Fruit fly (Drosophila melanogaster): ENCODE results near the gene Smr.

The Smr gene

DNA sequence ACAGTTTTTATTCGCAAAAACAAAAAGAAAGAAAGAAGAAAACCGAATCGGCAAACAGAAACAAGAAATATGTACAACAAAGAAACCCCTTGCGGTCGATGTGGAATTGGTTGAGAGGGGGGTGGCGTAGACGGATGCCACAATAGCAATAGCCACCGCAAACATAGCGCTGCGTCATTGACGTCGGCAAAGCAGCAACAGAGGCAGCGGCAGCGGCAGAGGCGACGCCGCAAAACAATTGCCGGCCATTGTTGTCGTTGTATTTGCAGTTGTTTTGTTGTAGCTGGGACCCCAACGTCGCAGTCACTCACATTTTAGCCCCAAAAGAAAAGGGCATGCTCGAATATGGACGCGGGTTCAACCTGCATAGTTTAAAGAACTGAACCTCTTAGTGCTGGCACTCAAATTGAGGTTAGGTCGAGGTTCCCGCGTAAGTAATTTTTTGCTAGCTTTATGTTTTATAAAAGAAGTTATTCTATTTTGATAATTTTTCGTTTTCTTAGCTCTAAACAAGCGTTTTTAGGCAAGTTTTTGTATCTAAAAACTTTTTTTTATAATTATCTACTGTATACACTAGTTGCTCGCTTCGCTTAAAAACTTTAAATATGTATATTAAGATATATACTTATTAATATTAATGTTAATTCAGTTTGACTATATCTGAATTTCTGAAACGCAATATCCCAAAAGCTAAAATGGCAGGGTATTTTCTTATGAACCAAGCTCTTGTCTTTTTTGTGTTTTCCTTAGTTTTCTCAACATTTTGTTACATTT, 13.4 kb upstream of the Smr start (continued):
- TF ChIP-seq ash1 (GFP tag; optimal IDR thresholded peaks at IDR 0.05) (no peak), Antp (GFP tag; optimal IDR thresholded peaks at IDR 0.05) (peak; percentile 52), Hr3 (GFP tag; optimal IDR thresholded peaks at IDR 0.05) (peak; percentile 88), CHES-1-like (GFP tag; optimal IDR thresholded peaks at IDR 0.05) (peak; percentile 41), CG12071 (GFP tag; optimal IDR thresholded peaks at IDR 0.05) (no peak), Dll (GFP tag; IDR thresholded peaks at IDR 0.05; ENCODE audit: partially characterized antibody) (no peak), Neu2 (GFP tag; optimal IDR thresholded peaks at IDR 0.05; ENCODE audit: borderline replicate concordance) (no peak), gcm2 (GFP tag; optimal IDR thresholded peaks at IDR 0.05) (peak; percentile 28), salm (tag; optimal IDR thresholded peaks at IDR 0.05) (no peak), sug (tag; optimal IDR thresholded peaks at IDR 0.05) (peak; percentile 11), shn (GFP tag; optimal IDR thresholded peaks at IDR 0.05) (peak; percentile 73), Adf1 (GFP tag; IDR thresholded peaks at IDR 0.05) (peak; percentile 97), CG8388 (GFP tag; optimal IDR thresholded peaks at IDR 0.05) (peak; percentile 54), ftz-f1 (GFP tag; optimal IDR thresholded peaks at IDR 0.05) (no peak), fd96Cb (tag; optimal IDR thresholded peaks at IDR 0.05) (peak; percentile 71), TFAM (GFP tag; optimal IDR thresholded peaks at IDR 0.05) (no peak), CoRest (tag; optimal IDR thresholded peaks at IDR 0.05) (peak; percentile 88), CG12942 (GFP tag; optimal IDR thresholded peaks at IDR 0.05) (no peak), CG6272 (GFP tag; IDR thresholded peaks at IDR 0.05) (peak; percentile 71), dan (GFP tag; IDR thresholded peaks at IDR 0.05) (no peak), CG2202 (tag; optimal IDR thresholded peaks at IDR 0.05) (no peak), CG9932 (GFP tag; IDR thresholded peaks at IDR 0.05) (peak; percentile 88), H15 (GFP tag; IDR thresholded peaks at IDR 0.05) (peak; percentile 58; the same call in 1 of the 3 replicates), run (tag; optimal IDR thresholded peaks at IDR 0.05) (peak; percentile 15), CG5180 (GFP tag; optimal IDR thresholded peaks at IDR 0.05) (no peak), sisA (GFP tag; IDR thresholded peaks at IDR 0.05) (peak; percentile 66), ato (GFP tag; IDR thresholded peaks at IDR 0.05; ENCODE audit: partially characterized antibody) (no peak), Six4 (GFP tag; optimal IDR thresholded peaks at IDR 0.05) (peak; percentile 53), Trl (optimal IDR thresholded peaks at IDR 0.05) (no peak), Trl (GFP tag; optimal IDR thresholded peaks at IDR 0.05) (no peak), Usf (GFP tag; optimal IDR thresholded peaks at IDR 0.05) (peak; percentile 83), CG3163 (GFP tag; optimal IDR thresholded peaks at IDR 0.05) (no peak), bsh (GFP tag; optimal IDR thresholded peaks at IDR 0.05) (peak; percentile 44 to 55), Deaf1 (tag; optimal IDR thresholded peaks at IDR 0.05) (peak; percentile 49), CG17829 (tag; optimal IDR thresholded peaks at IDR 0.05) (peak; percentile 56), Myb (GFP tag; optimal IDR thresholded peaks at IDR 0.05) (peak; percentile 41), CG11247 (GFP tag; IDR thresholded peaks at IDR 0.05) (peak; percentile 56), CG7928 (GFP tag; optimal IDR thresholded peaks at IDR 0.05) (peak; percentile 10), jigr1 (GFP tag; IDR thresholded peaks at IDR 0.05) (peak; percentile 43; the same call in 1 of the 3 replicates), CG12155 (GFP tag; optimal IDR thresholded peaks at IDR 0.05) (peak; percentile 75), crol (GFP tag; IDR thresholded peaks at IDR 0.05) (peak; percentile 89), CG6854 (GFP tag; optimal IDR thresholded peaks at IDR 0.05) (peak; percentile 63), maf-S (GFP tag; optimal IDR thresholded peaks at IDR 0.05) (peak; percentile 33), CG7987 (GFP tag; optimal IDR thresholded peaks at IDR 0.05) (no peak), CG18476 (GFP tag; optimal IDR thresholded peaks at IDR 0.05) (peak; percentile 51), Sin3A (optimal IDR thresholded peaks at IDR 0.05) (no peak), otp (GFP tag; IDR thresholded peaks at IDR 0.05) (0 out of 3 replicates have a peak, but pooled peaks have one; percentile 32), Optix (GFP tag; IDR thresholded peaks at IDR 0.05) (peak; percentile 35; the same call in 1 of the 3 replicates), az2 (GFP tag; optimal IDR thresholded peaks at IDR 0.05) (peak; percentile 57), hth (optimal IDR thresholded peaks at IDR 0.05) (no peak), CG7357 (GFP tag; IDR thresholded peaks at IDR 0.05) (peak; percentile 75)
